Worm (Caenorhabditis elegans) whole organism, L1 larva: ENCODE data around the gene msp-81.

Experiments
- C04F5.9 ChIP-seq: sonication (generic microtip); optimal IDR thresholded peaks from 2 replicates; lab custom pipeline; 2016; ENCODE audit warnings: missing genetic modification characterization, missing compliant biosample characterization
- ama-1 ChIP-seq: fragments of 150-350 bp; optimal IDR thresholded peaks from 2 replicates; lab custom pipeline; 2014
- ceh-82 ChIP-seq, 3 experiments: fragments of 150-350 bp in 1 of 3; sonication (generic microtip) in 2 of 3; optimal IDR thresholded peaks; 2 replicates each; lab custom pipeline; 2014 to 2017; ENCODE audit warnings: missing biosample characterization in 3 of 3, missing genetic modification characterization in 3 of 3
- hlh-4 ChIP-seq: sonication (generic microtip); optimal IDR thresholded peaks from 2 replicates; lab custom pipeline; 2016; ENCODE audit warnings: mild to moderate bottlenecking, missing genetic modification characterization, missing compliant biosample characterization
- hpl-2 ChIP-seq: fragments of 150-350 bp; optimal IDR thresholded peaks from 2 replicates; lab custom pipeline; 2014; ENCODE audit warnings: missing biosample characterization, missing genetic modification reagents, missing genetic modification characterization
- jun-1 ChIP-seq: fragments of 150-350 bp; optimal IDR thresholded peaks from 2 replicates; lab custom pipeline; 2014; ENCODE audit warnings: missing biosample characterization, missing genetic modification reagents, missing genetic modification characterization
- lin-13 ChIP-seq: fragments of 150-350 bp; optimal IDR thresholded peaks from 2 replicates; lab custom pipeline; 2014; ENCODE audit warnings: missing biosample characterization, missing genetic modification reagents, missing genetic modification characterization
- nhr-11 ChIP-seq: fragments of 150-350 bp; optimal IDR thresholded peaks from 2 replicates; lab custom pipeline; 2014; ENCODE audit warnings: missing biosample characterization, missing genetic modification characterization
- nhr-12 ChIP-seq: sonication (generic microtip); optimal IDR thresholded peaks from 2 replicates; lab custom pipeline; 2017; ENCODE audit warnings: missing biosample characterization, missing genetic modification characterization
- nhr-237 ChIP-seq: fragments of 150-350 bp; optimal IDR thresholded peaks from 2 replicates; lab custom pipeline; 2014; ENCODE audit warnings: missing biosample characterization, missing genetic modification characterization
- pag-3 ChIP-seq: sonication (generic microtip); optimal IDR thresholded peaks from 2 replicates; lab custom pipeline; 2017; ENCODE audit warnings: missing genetic modification characterization, mild to moderate bottlenecking, missing compliant biosample characterization, antibody characterized with exemption, borderline replicate concordance; ENCODE audit not compliant: insufficient read depth
- pqm-1 ChIP-seq: sonication (generic microtip); optimal IDR thresholded peaks from 3 replicates; lab custom pipeline; 2017; ENCODE audit warnings: missing biosample characterization, missing genetic modification characterization

DNA sequence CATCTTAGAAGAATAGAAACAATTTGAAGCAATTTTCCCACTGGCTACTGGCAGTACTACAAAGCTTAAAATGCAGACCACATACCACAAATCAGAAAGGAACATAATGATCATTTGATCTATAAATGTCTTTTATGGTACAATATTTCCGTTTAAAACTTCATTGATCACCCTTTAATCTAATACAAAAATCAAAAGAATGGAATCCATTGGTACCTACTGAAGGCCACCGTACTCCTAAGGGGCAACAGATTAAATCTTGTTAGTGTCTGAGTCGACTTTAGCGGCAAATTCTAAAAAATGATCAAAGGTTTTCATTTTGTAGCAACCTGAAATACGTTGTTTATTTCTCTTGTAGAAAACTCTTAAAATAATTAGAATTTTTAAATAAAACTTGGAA, 36.0 kb upstream of the msp-81 start:
- TF ChIP-seq ama-1 (lab: Kevin White, UChicago) (no peak), pqm-1 (tag; lab: Kevin White, UChicago) (no peak), lin-13 (GFP tag; lab: Kevin White, UChicago) (no peak), nhr-12 (tag; lab: Kevin White, UChicago) (no peak), C04F5.9 (tag; lab: Kevin White, UChicago) (no peak), jun-1 (tag; lab: Kevin White, UChicago) (no peak), hpl-2 (GFP tag; lab: Kevin White, UChicago) (no peak), pag-3 (tag; lab: Kevin White, UChicago) (no peak), nhr-11 (tag; lab: Kevin White, UChicago) (no peak), nhr-237 (tag; lab: Kevin White, UChicago) (no peak), hlh-4 (no peak), ceh-82 (tag; optimal IDR thresholded peaks at IDR 0.05; lab: Kevin White, UChicago) (no peak)
